Fruit fly (Drosophila melanogaster) whole organism, prepupa: Measurements from ENCODE around the gene Obp93a.

Source experiments
- CG11294 ChIP-seq: fragments of 200-800 bp; sonication (Bioruptor generic); IDR thresholded peaks from 2 replicates; pipeline ENCODE4 v1.3.6; 2022; ENCODE audit warnings: missing biosample characterization, missing genetic modification characterization
- CG11902 ChIP-seq: fragments of 200-800 bp; sonication (Bioruptor generic); optimal IDR thresholded peaks from 3 replicates; lab custom pipeline; 2016; ENCODE audit warnings: missing biosample characterization, missing genetic modification characterization
- CG15336 ChIP-seq: fragments of 200-800 bp; sonication (Bioruptor generic); IDR thresholded peaks from 2 replicates; pipeline ENCODE4 v1.3.6; 2022; ENCODE audit warnings: missing biosample characterization, missing genetic modification characterization
- CG3032 ChIP-seq: fragments of 200-800 bp; optimal IDR thresholded peaks from 2 replicates; lab custom pipeline; 2019; ENCODE audit warnings: missing biosample characterization, mild to moderate bottlenecking, missing genetic modification characterization, moderate library complexity
- CG31627 ChIP-seq: fragments of 200-800 bp; sonication (Bioruptor generic); optimal IDR thresholded peaks from 3 replicates; lab custom pipeline; 2016; ENCODE audit warnings: missing biosample characterization, missing genetic modification characterization
- CG8632 ChIP-seq: fragments of 200-800 bp; sonication (Bioruptor generic); optimal IDR thresholded peaks from 3 replicates; lab custom pipeline; 2016; ENCODE audit warnings: missing biosample characterization, missing genetic modification characterization
- Ets96B ChIP-seq: fragments of 200-800 bp; optimal IDR thresholded peaks from 2 replicates; lab custom pipeline; 2019; ENCODE audit warnings: missing biosample characterization, mild to moderate bottlenecking, missing genetic modification characterization, moderate library complexity
- Gug ChIP-seq: fragments of 200-800 bp; sonication (Bioruptor generic); IDR thresholded peaks from 2 replicates; pipeline ENCODE4 v1.3.6; 2022; ENCODE audit warnings: missing biosample characterization, missing genetic modification characterization
- Smox ChIP-seq: fragments of 200-800 bp; sonication (Bioruptor generic); optimal IDR thresholded peaks from 3 replicates; lab custom pipeline; 2016; ENCODE audit warnings: missing biosample characterization, missing genetic modification characterization
- Sox102F ChIP-seq: fragments of 200-800 bp; sonication (Bioruptor generic); optimal IDR thresholded peaks from 2 replicates; lab custom pipeline; 2016; ENCODE audit warnings: missing biosample characterization, mild to moderate bottlenecking, missing genetic modification characterization
- acj6 ChIP-seq: fragments of 200-800 bp; sonication (Bioruptor generic); optimal IDR thresholded peaks from 3 replicates; lab custom pipeline; 2016; ENCODE audit warnings: missing biosample characterization, missing genetic modification characterization
- dsx ChIP-seq: fragments of 200-800 bp; optimal IDR thresholded peaks from 3 replicates; lab custom pipeline; 2019; ENCODE audit warnings: missing biosample characterization, mild to moderate bottlenecking, missing genetic modification characterization, moderate library complexity; ENCODE audit not compliant: poor library complexity, severe bottlenecking

DNA sequence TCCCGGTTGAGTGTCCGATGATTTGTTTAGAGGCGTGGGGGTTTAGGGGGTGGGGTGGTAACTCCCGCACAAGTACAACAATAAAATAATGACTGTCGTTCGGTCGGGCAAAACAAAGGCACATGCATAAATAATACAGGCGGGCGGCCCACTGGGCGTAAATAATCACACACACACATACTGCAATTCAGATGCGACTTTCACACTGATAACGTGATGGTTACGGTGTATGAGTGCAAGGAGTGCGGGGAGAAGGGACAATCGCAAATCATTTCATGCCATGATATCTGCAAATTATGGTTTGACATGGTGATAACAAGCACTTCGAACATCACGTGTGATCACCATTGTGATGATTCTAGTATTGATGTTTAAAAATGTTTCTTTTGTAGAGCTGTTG lies 20.6 kb upstream of the Obp93a start:
- TF ChIP-seq CG31627 (GFP tag; lab: Kevin White, UChicago) (no peak), Gug (GFP tag; lab: Robert Waterston, UW) (no peak), Ets96B (tag; lab: Kevin White, UChicago) (no peak), CG11902 (GFP tag; lab: Kevin White, UChicago) (no peak), CG3032 (tag; lab: Kevin White, UChicago) (no peak), CG8632 (no peak), CG15336 (GFP tag; lab: Robert Waterston, UW) (no peak), acj6 (GFP tag; lab: Kevin White, UChicago) (no peak), Sox102F (no peak), CG11294 (no peak), Smox (GFP tag; lab: Kevin White, UChicago) (no peak), dsx (GFP tag; lab: Kevin White, UChicago) (no peak)
